Worm (Caenorhabditis elegans) whole organism, L3 larva: ENCODE data around the gene flp-3.

Source experiments
- nfya-1 ChIP-seq: sonication (generic microtip); optimal IDR thresholded peaks from 2 replicates; lab custom pipeline; 2017; ENCODE audit warnings: missing genetic modification characterization, mild to moderate bottlenecking, missing compliant biosample characterization, antibody characterized with exemption, moderate library complexity; ENCODE audit not compliant: insufficient read depth
- nhr-11 ChIP-seq: fragments of 150-350 bp; optimal IDR thresholded peaks from 2 replicates; lab custom pipeline; 2014; ENCODE audit warnings: missing biosample characterization, missing genetic modification characterization
- pha-4 ChIP-seq: fragments of 150-350 bp; optimal IDR thresholded peaks from 2 replicates; lab custom pipeline; 2014; ENCODE audit warnings: missing biosample characterization, missing genetic modification reagents, missing genetic modification characterization
- zag-1 ChIP-seq: fragments of 150-350 bp; optimal IDR thresholded peaks from 2 replicates; lab custom pipeline; 2014; ENCODE audit warnings: missing biosample characterization, missing genetic modification characterization

ce11 chrX:10049160-10049559 lies 43.6 kb downstream of the flp-3 start, which contains the start of gene gnrr-3:
- TF ChIP-seq zag-1 (tag; lab: Kevin White, UChicago) = no peak
- TF ChIP-seq nhr-11 (tag; lab: Kevin White, UChicago) = no peak
- TF ChIP-seq nfya-1 = no peak
- TF ChIP-seq pha-4 (tag; lab: Kevin White, UChicago) = no peak
